Worm (Caenorhabditis elegans) whole organism, young adult: ENCODE results near the gene mltn-13.
A peak's percentile ranks its signal among the peaks of the same experiment; 100 is the strongest.
"Not testable (repeated sequence)": the region's sequence is repeated elsewhere in the genome, so short reads cannot be mapped to it uniquely, and the experiment has no call there.

Experiments
- dox-1 ChIP-seq: fragments of 200-800 bp; sonication (Bioruptor generic); IDR thresholded peaks from 2 replicates; pipeline ENCODE4 v1.3.6; 2022; ENCODE audit warnings: missing genetic modification reagents, missing genetic modification characterization, missing compliant biosample characterization
- hmg-1.2 ChIP-seq: fragments of 200-800 bp; sonication (Bioruptor generic); IDR thresholded peaks from 2 replicates; pipeline ENCODE4 v1.3.6; 2022; ENCODE audit warnings: missing genetic modification reagents, missing genetic modification characterization, missing compliant biosample characterization
- snpc-4 ChIP-seq, 5 experiments: fragments of 150-350 bp in 1 of 5; sonication (generic microtip) in 4 of 5; optimal IDR thresholded peaks; 2 replicates each; lab custom pipeline; 2014 to 2018; ENCODE audit warnings: missing genetic modification characterization in 5 of 5, missing biosample characterization in 3 of 5, antibody characterized with exemption in 2 of 5, mild to moderate bottlenecking in 2 of 5, missing compliant biosample characterization in 2 of 5, missing genotype in 2 of 5, moderate library complexity in 2 of 5, missing genetic modification reagents in 1 of 5

Gene mltn-13

ce11 chrX:4394505-4394904 lies 53.7 kb downstream of the mltn-13 start:
- 0 out of 2 replicates have a peak, but pooled peaks have one; percentile 12 for TF ChIP-seq dox-1 (GFP tag; lab: Robert Waterston, UW)
- not testable (repeated sequence) for TF ChIP-seq snpc-4 (GFP tag; optimal IDR thresholded peaks at IDR 0.05; lab: Kevin White, UChicago)
- TF ChIP-seq snpc-4 (tag; optimal IDR thresholded peaks at IDR 0.05; lab: Kevin White, UChicago), result peak in 2 of 4 experiments; percentile 67 to 75
- peak; percentile 58 for TF ChIP-seq hmg-1.2 (GFP tag; lab: Robert Waterston, UW)
